Fruit fly (Drosophila melanogaster): ENCODE data around the gene CG14569.

CG14569 gene

DNA sequence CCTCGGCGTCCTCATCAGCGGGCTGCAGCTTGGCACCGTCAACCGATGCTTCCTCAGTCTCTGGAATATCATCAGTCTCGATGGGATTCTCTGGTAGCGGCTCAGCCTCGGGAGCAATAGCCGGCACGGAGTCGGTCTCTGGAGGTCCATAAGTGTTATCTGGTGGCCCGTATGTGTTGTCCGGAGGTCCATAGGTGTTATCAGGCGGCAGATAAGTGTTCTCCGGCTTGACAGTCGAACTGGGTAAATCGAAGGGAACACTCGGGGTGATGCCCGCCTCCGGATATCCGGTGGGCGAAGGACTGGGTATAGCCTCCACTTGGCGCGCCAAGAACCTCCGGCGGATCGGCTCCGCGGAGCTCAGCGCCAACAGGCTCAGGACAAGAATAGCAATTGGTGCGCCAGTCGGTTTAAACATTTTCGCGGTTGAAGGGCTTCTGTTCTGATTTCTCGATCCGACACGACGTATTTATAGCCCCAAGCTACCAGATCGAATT lies at the start of gene CG14569:
Gene CG14569 (minus strand): TSS at position 447 of the 497 bp plus-strand sequence.
- no peak for TF ChIP-seq noc (tag; optimal IDR thresholded peaks at IDR 0.05)

DNA sequence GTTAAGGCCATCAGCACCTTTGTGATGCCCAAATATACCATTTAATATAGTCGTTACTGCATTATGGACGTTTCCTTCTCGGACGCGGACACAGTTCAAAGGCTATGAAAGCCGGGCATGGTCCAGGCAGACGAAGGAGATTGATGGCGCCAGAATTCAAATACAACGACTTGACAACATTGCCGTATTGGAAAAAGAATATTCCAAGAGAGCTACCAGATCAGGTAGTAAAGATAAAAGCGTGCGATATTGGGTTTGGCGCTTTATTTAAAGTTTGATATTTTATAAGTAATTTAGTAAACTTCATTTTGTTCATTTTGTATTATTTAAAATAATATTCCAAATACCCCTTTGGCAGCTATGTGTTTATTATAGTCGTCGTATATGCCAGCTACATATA lies 42.5 kb upstream of the CG14569 start:
- TF ChIP-seq noc (tag; optimal IDR thresholded peaks at IDR 0.05), result no peak

dm6 chr3L:21770328-21770727 lies 39.0 kb upstream of the CG14569 start, which contains the start of gene Syn1:
Gene Syn1, minus strand, starts transcription at chr3L:21770534.
- no peak for TF ChIP-seq noc (tag; optimal IDR thresholded peaks at IDR 0.05)

DNA sequence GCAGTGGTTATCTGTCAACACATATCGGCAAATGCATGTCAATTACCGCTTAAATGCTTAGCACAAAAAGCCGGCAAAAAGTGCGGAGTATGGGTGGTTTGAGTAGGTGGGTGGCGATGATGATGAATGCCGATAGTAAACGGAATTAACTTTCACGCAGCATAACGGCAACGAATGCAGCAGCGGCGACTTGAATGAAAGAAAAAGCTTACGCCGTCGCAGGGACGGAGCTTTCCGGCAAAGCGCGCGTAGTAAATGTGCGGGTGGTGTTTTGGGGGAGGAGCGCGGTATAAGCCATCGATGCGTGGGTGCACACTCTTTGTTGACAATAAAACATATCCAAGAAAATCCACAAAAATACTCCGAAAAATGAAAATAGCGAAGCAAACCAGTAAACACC lies 38.2 kb upstream of the CG14569 start, which contains the start of gene CG7370:
Gene CG7370 (plus strand): TSS at position 301 of the 400 bp plus-strand sequence.
- no peak for TF ChIP-seq noc (tag; optimal IDR thresholded peaks at IDR 0.05)

dm6 chr3L:21765931-21766330 lies 34.6 kb upstream of the CG14569 start:
- TF ChIP-seq noc (tag; optimal IDR thresholded peaks at IDR 0.05), result no peak

- TF ChIP-seq noc (tag; optimal IDR thresholded peaks at IDR 0.05), result no peak
Measured at dm6 chr3L:21756857-21757256, 25.5 kb upstream of the CG14569 start, which contains the start of gene CG14564. Gene CG14564, plus strand, starts transcription at chr3L:21757157.

DNA sequence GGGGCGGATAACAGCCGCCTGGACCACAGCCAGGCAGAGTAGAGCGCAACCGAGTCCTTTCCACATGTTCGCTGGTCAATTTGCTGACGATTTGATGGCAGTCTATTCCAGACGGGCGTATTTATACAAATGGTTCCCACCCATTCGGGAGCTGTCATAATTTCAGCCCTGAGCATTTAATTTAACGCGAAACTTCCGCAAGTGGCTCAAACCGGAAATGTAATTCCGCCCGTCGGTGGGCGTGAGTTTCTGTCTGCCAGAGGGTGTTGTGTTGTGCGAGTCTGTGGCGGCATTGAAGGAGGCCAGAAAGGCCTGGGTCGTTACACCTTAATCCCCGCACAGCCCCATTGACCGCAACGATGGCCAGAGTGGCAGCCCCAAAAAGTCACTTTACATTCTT lies 12.8 kb upstream of the CG14569 start, which contains the start of gene CG14565:
Gene CG14565 (minus strand): TSS at position 101 of the 400 bp plus-strand sequence.
- no peak for TF ChIP-seq noc (tag; optimal IDR thresholded peaks at IDR 0.05)

- TF ChIP-seq noc (tag; optimal IDR thresholded peaks at IDR 0.05), result no peak
Measured at dm6 chr3L:21741234-21741633, 9.9 kb upstream of the CG14569 start, which contains the start of gene CG14572. Gene CG14572, plus strand, starts transcription at chr3L:21741534.

dm6 chr3L:21740209-21740608 lies 8.9 kb upstream of the CG14569 start, which contains the start of gene CG14566:
Gene CG14566, minus strand, starts transcription at chr3L:21740309.
- TF ChIP-seq noc (tag; optimal IDR thresholded peaks at IDR 0.05), result no peak

- TF ChIP-seq noc (tag; optimal IDR thresholded peaks at IDR 0.05), result no peak
Measured at dm6 chr3L:21739017-21739730, 7.8 kb upstream of the CG14569 start.

DNA sequence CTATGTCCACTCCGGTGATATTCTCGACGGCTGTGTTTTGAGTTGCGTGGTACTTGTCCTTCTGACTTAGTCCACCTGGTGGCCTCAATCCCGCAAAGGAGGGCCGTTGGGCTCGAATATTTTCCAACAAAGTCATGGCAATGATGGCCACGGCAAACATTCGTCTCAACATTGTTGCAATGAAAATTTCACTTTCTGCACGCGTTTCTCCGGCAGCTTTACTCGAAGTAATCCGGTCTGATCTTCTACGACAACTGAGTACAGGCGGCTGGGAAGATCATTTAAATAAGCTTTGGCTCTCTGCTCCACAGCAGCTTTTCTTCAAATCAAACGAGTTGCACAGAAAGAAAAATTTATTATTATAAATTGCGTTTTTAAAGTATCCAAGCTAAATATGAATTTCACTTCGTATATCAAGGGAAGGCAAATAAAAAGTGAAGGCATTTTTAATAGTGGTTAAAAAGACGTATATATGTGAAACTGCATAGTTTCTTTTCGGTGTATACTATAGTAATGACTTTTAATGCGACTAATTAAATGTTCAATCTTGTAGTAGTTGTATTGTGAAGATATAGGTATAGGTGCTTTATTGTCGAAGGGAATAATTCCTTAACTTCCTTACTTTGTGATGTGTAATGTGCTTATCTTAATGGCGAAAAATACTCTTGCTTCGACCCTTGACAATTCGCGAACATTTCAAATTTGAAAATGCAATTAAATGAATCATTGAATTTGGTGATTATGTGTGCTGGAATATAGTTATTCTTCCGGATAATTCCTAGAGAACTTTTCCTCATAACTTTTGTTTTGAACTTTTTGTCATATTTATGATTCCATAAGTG lies 7.0 kb upstream of the CG14569 start, which contains the start of gene CG14567:
Gene CG14567 (minus strand): TSS at position 256 of the 842 bp plus-strand sequence.
- TF ChIP-seq noc (tag; optimal IDR thresholded peaks at IDR 0.05), result no peak

DNA sequence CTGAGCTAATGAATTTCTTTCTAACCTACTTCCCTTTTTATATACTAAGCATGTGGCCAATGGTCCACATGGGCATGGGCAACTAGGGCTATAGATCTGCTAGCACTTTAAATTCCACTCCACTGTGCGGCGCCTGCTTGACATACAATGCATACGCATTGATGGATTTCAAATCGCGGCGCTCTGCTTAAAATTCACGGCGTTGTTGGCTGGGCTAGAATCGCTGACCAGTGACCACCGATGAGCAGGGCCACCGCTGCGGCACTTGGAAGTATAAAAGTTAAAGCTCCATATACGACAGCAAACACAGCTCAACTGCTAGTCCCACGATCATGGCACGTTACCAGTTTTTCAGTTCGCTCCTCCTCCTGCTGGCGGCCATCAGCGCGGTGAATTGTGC lies 2.4 kb upstream of the CG14569 start, which contains the start of gene CG14573:
Gene CG14573 (plus strand): TSS at position 301 of the 400 bp plus-strand sequence.
- TF ChIP-seq noc (tag; optimal IDR thresholded peaks at IDR 0.05), result no peak

DNA sequence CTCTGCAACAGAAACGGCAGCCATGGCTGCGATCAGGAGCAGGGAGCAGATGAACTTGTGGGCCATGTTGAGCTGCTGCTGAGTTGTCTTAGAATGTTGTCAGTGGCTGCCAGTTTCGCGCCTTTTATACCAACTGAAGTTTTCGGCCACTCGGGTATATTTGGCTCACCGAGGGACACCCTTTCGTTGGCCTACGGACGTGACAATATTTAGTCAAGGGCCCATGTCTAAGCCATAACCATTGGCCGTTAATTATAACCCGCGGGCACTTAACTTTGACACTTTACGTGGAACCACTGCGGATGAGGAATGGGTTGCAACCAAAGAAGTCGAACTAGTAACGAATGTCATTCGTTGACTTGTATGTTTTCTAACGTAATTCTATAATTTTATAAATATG lies 2.0 kb upstream of the CG14569 start, which contains the start of gene CG14568:
Gene CG14568 (minus strand): TSS at position 101 of the 400 bp plus-strand sequence.
- no peak for TF ChIP-seq noc (tag; optimal IDR thresholded peaks at IDR 0.05)

dm6 chr3L:21730354-21730753 lies 996 bp downstream of the CG14569 start, which contains the start of gene CG14570:
Gene CG14570, minus strand, starts transcription at chr3L:21730454.
- no peak for TF ChIP-seq noc (tag; optimal IDR thresholded peaks at IDR 0.05)

DNA sequence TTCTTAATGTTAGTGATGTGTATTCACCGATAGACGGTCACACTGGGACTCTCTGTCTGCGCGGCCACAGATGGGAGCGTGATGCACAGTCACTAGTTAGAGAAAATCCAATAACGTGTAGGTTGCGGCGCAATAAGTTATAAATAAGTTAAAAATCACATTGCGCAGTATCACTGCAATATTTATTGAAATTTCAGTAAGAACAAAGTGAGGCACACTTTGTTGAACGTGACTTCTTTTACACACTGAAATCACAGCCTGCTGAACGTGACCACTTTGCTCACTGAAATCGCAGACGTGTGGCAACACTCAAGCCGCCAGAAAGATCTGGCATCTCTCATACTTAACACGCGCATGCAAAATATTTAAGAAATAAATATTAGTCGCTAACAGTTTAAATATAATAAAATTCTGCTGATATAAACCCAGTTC lies 2.7 kb downstream of the CG14569 start, which contains the start of the genes CG11247 and Polr2H:
Gene CG11247 (minus strand): TSS at position 191 of the 432 bp plus-strand sequence.
Gene Polr2H (plus strand): TSS at position 317 of the 432 bp plus-strand sequence.
- peak; percentile 62 for TF ChIP-seq noc (tag; optimal IDR thresholded peaks at IDR 0.05)

DNA sequence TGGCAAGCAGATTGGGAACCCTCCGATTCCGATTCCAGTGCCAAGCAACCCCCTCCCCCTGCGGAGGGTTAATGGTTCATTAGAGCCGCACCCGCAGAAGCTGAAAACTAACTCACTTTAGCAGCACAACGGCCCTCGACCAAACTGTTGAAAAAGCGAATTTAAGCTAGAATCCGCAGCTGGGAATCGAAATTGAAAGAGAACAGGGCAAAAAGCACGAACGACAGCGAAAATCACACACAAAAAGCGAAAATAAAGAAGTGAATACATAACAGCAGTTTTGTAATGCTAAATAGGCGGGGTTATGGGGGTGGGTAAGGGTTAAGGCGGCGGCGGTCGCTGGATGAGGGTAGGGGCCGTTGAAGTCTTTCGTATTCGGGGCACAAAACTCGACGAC lies 3.6 kb downstream of the CG14569 start:
- no peak for TF ChIP-seq noc (tag; optimal IDR thresholded peaks at IDR 0.05)

Data from whole organism, larva.